Worm (Caenorhabditis elegans) whole organism, late embryonic: Measurements from ENCODE around the gene W09D6.4.

Source experiments
- ahr-1 ChIP-seq: sonication (generic microtip); optimal IDR thresholded peaks from 2 replicates; lab custom pipeline; 2016; ENCODE audit warnings: missing genetic modification characterization, missing compliant biosample characterization
- ceh-19 ChIP-seq: fragments of 200-800 bp; sonication (Bioruptor generic); optimal IDR thresholded peaks from 2 replicates; lab custom pipeline; 2018; ENCODE audit warnings: mild to moderate bottlenecking, missing genetic modification characterization, missing compliant biosample characterization
- ceh-31 ChIP-seq: sonication (generic microtip); optimal IDR thresholded peaks from 2 replicates; lab custom pipeline; 2016; ENCODE audit warnings: missing genetic modification characterization, missing compliant biosample characterization
- ceh-48 ChIP-seq: sonication (generic microtip); optimal IDR thresholded peaks from 2 replicates; lab custom pipeline; 2016; ENCODE audit warnings: missing genetic modification characterization, inconsistent platforms, missing compliant biosample characterization
- elt-2 ChIP-seq: sonication (generic microtip); optimal IDR thresholded peaks from 2 replicates; lab custom pipeline; 2016; ENCODE audit warnings: missing genetic modification reagents, missing genetic modification characterization, missing compliant biosample characterization
- lin-11 ChIP-seq: fragments of 200-800 bp; sonication (Bioruptor generic); optimal IDR thresholded peaks from 2 replicates; lab custom pipeline; 2018; ENCODE audit warnings: mild to moderate bottlenecking, missing genetic modification characterization, missing compliant biosample characterization
- madf-2 ChIP-seq: sonication (generic microtip); optimal IDR thresholded peaks from 2 replicates; lab custom pipeline; 2017; ENCODE audit warnings: missing genetic modification characterization, missing compliant biosample characterization
- pqm-1 ChIP-seq: sonication (generic microtip); optimal IDR thresholded peaks from 2 replicates; lab custom pipeline; 2016; ENCODE audit warnings: missing genetic modification characterization, missing compliant biosample characterization

DNA sequence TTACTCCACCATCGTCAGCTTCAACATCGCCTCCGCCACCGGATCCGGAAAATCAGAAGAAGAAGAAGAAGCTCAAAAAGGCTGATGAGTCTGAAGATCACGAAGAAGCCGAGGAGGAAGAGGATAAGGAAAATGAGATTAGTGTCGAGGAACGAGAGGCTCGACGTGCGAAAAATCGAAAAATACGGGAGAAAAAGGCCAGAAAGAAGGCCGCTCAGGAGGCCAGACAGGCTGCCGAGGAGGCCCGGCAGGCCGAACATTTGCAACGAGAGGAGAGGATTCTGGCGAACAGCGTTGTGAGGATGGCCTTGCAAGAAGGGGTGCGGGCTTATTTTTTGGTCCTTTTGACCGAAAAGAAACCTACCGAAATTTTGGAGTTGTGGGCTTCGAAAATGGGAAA lies 34.3 kb upstream of the W09D6.4 start:
- TF ChIP-seq lin-11 (tag; lab: Kevin White, UChicago) (no peak), ceh-19 (GFP tag; lab: Kevin White, UChicago) (no peak), pqm-1 (no peak), madf-2 (tag; lab: Kevin White, UChicago) (no peak), elt-2 (tag; lab: Kevin White, UChicago) (no peak), ahr-1 (tag; lab: Kevin White, UChicago) (no peak), ceh-31 (no peak), ceh-48 (tag; lab: Kevin White, UChicago) (no peak)
